Fruit fly (Drosophila melanogaster): Measurements from ENCODE around the gene CG3402.

DNA sequence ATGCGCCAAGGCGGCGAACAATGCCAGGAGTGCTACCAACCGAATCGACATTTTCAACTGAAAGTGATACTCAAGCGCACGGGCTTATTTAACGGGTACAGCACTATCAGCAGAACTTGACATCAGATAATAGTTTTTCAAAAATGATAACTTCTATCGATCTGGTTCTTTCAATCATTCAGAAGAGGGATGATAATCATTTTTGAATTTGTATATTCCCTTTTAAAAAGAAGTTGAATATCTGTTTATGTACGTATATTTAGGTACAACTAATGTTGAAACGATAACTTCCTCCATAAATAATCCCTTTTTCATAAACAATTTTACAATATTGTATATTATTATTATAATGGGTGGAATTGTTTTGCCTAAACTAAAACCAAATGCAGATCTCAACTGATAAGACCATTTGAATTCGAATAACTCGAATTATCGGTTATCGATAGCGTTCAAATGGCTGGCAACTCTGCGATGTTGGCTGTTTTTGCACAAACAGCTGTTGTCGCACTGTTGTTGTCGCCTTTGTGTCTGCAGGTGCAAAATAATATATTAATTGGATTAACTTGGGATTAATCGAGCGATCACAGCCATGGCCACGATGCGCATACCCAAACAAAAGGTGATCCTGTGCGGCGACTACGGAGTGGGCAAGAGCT lies 37.5 kb upstream of the CG3402 start, which contains the start of the genes CG32483 and RabX6:
- no peak for TF ChIP-seq psq (optimal IDR thresholded peaks at IDR 0.05)
- no peak for TF ChIP-seq pan (optimal IDR thresholded peaks at IDR 0.05)
- no peak for TF ChIP-seq usp (GFP tag; optimal IDR thresholded peaks at IDR 0.05)
- no peak for TF ChIP-seq CG8478 (optimal IDR thresholded peaks at IDR 0.05)
